Worm (Caenorhabditis elegans) whole organism, late embryonic: ENCODE data around the gene F20E11.7.
"Not testable (repeated sequence)": the region's sequence is repeated elsewhere in the genome, so short reads cannot be mapped to it uniquely, and the experiment has no call there.

ENCODE experiments used
- pqm-1 ChIP-seq: sonication (generic microtip); optimal IDR thresholded peaks from 2 replicates; lab custom pipeline; 2016; ENCODE audit warnings: missing genetic modification characterization, missing compliant biosample characterization
- unc-3 ChIP-seq, 2 experiments: fragments of 200-800 bp in 1 of 2; sonication (Bioruptor generic) in 1 of 2; sonication (generic microtip) in 1 of 2; conservative IDR thresholded peaks in 1 of 2; optimal IDR thresholded peaks in 1 of 2; 2 replicates each; pipeline versions ENCODE4 v1.3.6 to Lab custom; 2016 to 2022; ENCODE audit warnings: missing compliant biosample characterization in 2 of 2, missing genetic modification characterization in 2 of 2, missing genetic modification reagents in 1 of 2
- unc-55 ChIP-seq: sonication (generic microtip); optimal IDR thresholded peaks from 2 replicates; lab custom pipeline; 2017; ENCODE audit warnings: missing biosample characterization, missing genetic modification reagents, missing genetic modification characterization

ce11 chrV:17456197-17456596, 8.2 kb upstream of the F20E11.7 start, which contains the start of gene srh-203:
- TF ChIP-seq pqm-1; unc-3 (GFP tag; conservative IDR thresholded peaks at IDR 0.05; lab: Robert Waterston, UW); unc-3 (tag; optimal IDR thresholded peaks at IDR 0.05; lab: Kevin White, UChicago); unc-55 (GFP tag; lab: Kevin White, UChicago): not testable (repeated sequence)
